Worm (Caenorhabditis elegans) whole organism, mixed stage, embryonic: ENCODE results near the gene T14F9.2.

Experiments
- M03D4.4 ChIP-seq: sonication (generic microtip); optimal IDR thresholded peaks from 2 replicates; lab custom pipeline; 2017; ENCODE audit warnings: mild to moderate bottlenecking, missing genetic modification characterization, missing compliant biosample characterization
- bed-3 ChIP-seq: fragments of 200-800 bp; sonication (Bioruptor generic); optimal IDR thresholded peaks from 3 replicates; lab custom pipeline; 2018; ENCODE audit warnings: mild to moderate bottlenecking, missing genetic modification characterization, moderate library complexity, missing compliant biosample characterization
- ceh-39 ChIP-seq: fragments of 150-350 bp; optimal IDR thresholded peaks from 2 replicates; lab custom pipeline; 2014; ENCODE audit warnings: missing biosample characterization, missing genetic modification characterization
- ceh-43 ChIP-seq: fragments of 200-800 bp; sonication (Bioruptor generic); optimal IDR thresholded peaks from 2 replicates; lab custom pipeline; 2018; ENCODE audit warnings: mild to moderate bottlenecking, missing genetic modification characterization, moderate library complexity, missing compliant biosample characterization
- ceh-83 ChIP-seq: fragments of 200-800 bp; sonication (Bioruptor generic); optimal IDR thresholded peaks from 2 replicates; lab custom pipeline; 2018; ENCODE audit warnings: mild to moderate bottlenecking, missing genetic modification characterization, missing compliant biosample characterization
- ces-1 ChIP-seq: fragments of 150-350 bp; optimal IDR thresholded peaks from 2 replicates; lab custom pipeline; 2014; ENCODE audit warnings: missing biosample characterization, missing genetic modification reagents, missing genetic modification characterization
- cnd-1 ChIP-seq: fragments of 200-800 bp; sonication (Bioruptor generic); optimal IDR thresholded peaks from 2 replicates; lab custom pipeline; 2018; ENCODE audit warnings: mild to moderate bottlenecking, missing genetic modification characterization, missing compliant biosample characterization
- drap-1 ChIP-seq: fragments of 200-800 bp; sonication (Bioruptor generic); optimal IDR thresholded peaks from 3 replicates; lab custom pipeline; 2018; ENCODE audit warnings: mild to moderate bottlenecking, missing genetic modification characterization, missing compliant biosample characterization
- elt-3 ChIP-seq: fragments of 150-350 bp; optimal IDR thresholded peaks from 2 replicates; lab custom pipeline; 2014; ENCODE audit warnings: missing biosample characterization, missing genetic modification characterization
- flh-1 ChIP-seq: fragments of 200-800 bp; sonication (Bioruptor generic); optimal IDR thresholded peaks from 2 replicates; lab custom pipeline; 2018; ENCODE audit warnings: mild to moderate bottlenecking, missing genetic modification characterization, moderate library complexity, missing compliant biosample characterization
- ham-2 ChIP-seq: fragments of 200-800 bp; sonication (Bioruptor generic); optimal IDR thresholded peaks from 2 replicates; lab custom pipeline; 2018; ENCODE audit warnings: mild to moderate bottlenecking, missing genetic modification characterization, missing compliant biosample characterization
- hlh-1 ChIP-seq: fragments of 150-350 bp; optimal IDR thresholded peaks from 2 replicates; lab custom pipeline; 2014; ENCODE audit warnings: missing biosample characterization, missing genetic modification reagents, missing genetic modification characterization
- lin-13 ChIP-seq: fragments of 150-350 bp; optimal IDR thresholded peaks from 2 replicates; lab custom pipeline; 2014; ENCODE audit warnings: missing biosample characterization, missing genetic modification characterization
- lin-32 ChIP-seq: fragments of 200-800 bp; sonication (Bioruptor generic); optimal IDR thresholded peaks from 2 replicates; lab custom pipeline; 2018; ENCODE audit warnings: mild to moderate bottlenecking, missing genetic modification characterization, missing compliant biosample characterization
- mab-5 ChIP-seq: fragments of 150-350 bp; optimal IDR thresholded peaks from 2 replicates; lab custom pipeline; 2014; ENCODE audit warnings: missing biosample characterization, missing genetic modification characterization
- mls-2 ChIP-seq: sonication (generic microtip); optimal IDR thresholded peaks from 2 replicates; lab custom pipeline; 2016; ENCODE audit warnings: mild to moderate bottlenecking, missing genetic modification characterization, moderate library complexity, missing compliant biosample characterization
- nhr-2 ChIP-seq: fragments of 150-350 bp; optimal IDR thresholded peaks from 2 replicates; lab custom pipeline; 2014; ENCODE audit warnings: missing biosample characterization, missing genetic modification characterization
- nhr-237 ChIP-seq: fragments of 150-350 bp; optimal IDR thresholded peaks from 2 replicates; lab custom pipeline; 2014; ENCODE audit warnings: missing biosample characterization, missing genetic modification characterization
- nhr-76 ChIP-seq: sonication (generic microtip); optimal IDR thresholded peaks from 2 replicates; lab custom pipeline; 2017; ENCODE audit warnings: missing biosample characterization, missing genetic modification characterization
- pha-4 ChIP-seq: fragments of 150-350 bp; optimal IDR thresholded peaks from 2 replicates; lab custom pipeline; 2018; ENCODE audit warnings: missing biosample characterization, missing genetic modification reagents, missing genetic modification characterization
- sem-2 ChIP-seq: fragments of 200-800 bp; sonication (Bioruptor generic); optimal IDR thresholded peaks from 2 replicates; lab custom pipeline; 2018; ENCODE audit warnings: mild to moderate bottlenecking, missing genetic modification characterization, missing compliant biosample characterization
- snpc-4 ChIP-seq: fragments of 150-350 bp; optimal IDR thresholded peaks from 2 replicates; lab custom pipeline; 2014; ENCODE audit warnings: missing biosample characterization, missing genetic modification characterization
- tbx-8 ChIP-seq: fragments of 200-800 bp; sonication (Bioruptor generic); optimal IDR thresholded peaks from 2 replicates; lab custom pipeline; 2018; ENCODE audit warnings: mild to moderate bottlenecking, missing genetic modification characterization, moderate library complexity, missing compliant biosample characterization
- unc-39 ChIP-seq: fragments of 150-350 bp; optimal IDR thresholded peaks from 2 replicates; lab custom pipeline; 2014; ENCODE audit warnings: missing biosample characterization, missing genetic modification characterization
- unc-62 ChIP-seq: fragments of 150-350 bp; optimal IDR thresholded peaks from 2 replicates; lab custom pipeline; 2014; ENCODE audit warnings: missing biosample characterization, missing genetic modification reagents, missing genetic modification characterization
- zip-8 ChIP-seq: fragments of 150-350 bp; optimal IDR thresholded peaks from 2 replicates; lab custom pipeline; 2014; ENCODE audit warnings: missing biosample characterization, missing genetic modification characterization
- ztf-11 ChIP-seq: fragments of 150-350 bp; optimal IDR thresholded peaks from 2 replicates; lab custom pipeline; 2014; ENCODE audit warnings: missing biosample characterization, missing genetic modification characterization

Gene T14F9.2

ce11 chrX:2246908-2247307, 12.8 kb downstream of the T14F9.2 start, which contains the start of gene AH9.1:
Gene AH9.1 (minus strand): TSS chrX:2247008.
- TF ChIP-seq drap-1 (GFP tag; lab: Kevin White, UChicago) (no peak), hlh-1 (tag; lab: Kevin White, UChicago) (no peak), nhr-2 (tag; lab: Kevin White, UChicago) (no peak), unc-39 (tag; lab: Kevin White, UChicago) (no peak)
- TF ChIP-seq, all 35 proteins: peak for 0

ce11 chrX:2258001-2258400, 23.9 kb downstream of the T14F9.2 start, which contains the start of gene crn-4:
Gene crn-4 (minus strand): TSS chrX:2258101.
- no peak for TF ChIP-seq nhr-76 (tag; lab: Kevin White, UChicago)
- TF ChIP-seq unc-62 (GFP tag; lab: Kevin White, UChicago) = no peak
- TF ChIP-seq bed-3 (GFP tag; lab: Kevin White, UChicago) = no peak

- TF ChIP-seq lin-13 (tag; lab: Kevin White, UChicago) (no peak), nhr-76 (tag; lab: Kevin White, UChicago) (no peak), nhr-2 (tag; lab: Kevin White, UChicago) (peak; percentile 91), lin-32 (GFP tag; lab: Kevin White, UChicago) (no peak), unc-39 (tag; lab: Kevin White, UChicago) (no peak), ces-1 (no peak), M03D4.4 (no peak), ceh-43 (GFP tag; lab: Kevin White, UChicago) (no peak), tbx-8 (GFP tag; lab: Kevin White, UChicago) (no peak), unc-62 (GFP tag; lab: Kevin White, UChicago) (no peak), zip-8 (tag; lab: Kevin White, UChicago) (peak; percentile 44)
Observed at ce11 chrX:2258404-2258803, 24.3 kb downstream of the T14F9.2 start.

- TF ChIP-seq ham-2 (GFP tag; lab: Kevin White, UChicago) (no peak), M03D4.4 (no peak), mab-5 (tag; lab: Kevin White, UChicago) (no peak), nhr-76 (tag; lab: Kevin White, UChicago) (no peak), ceh-83 (GFP tag; lab: Kevin White, UChicago) (no peak), zip-8 (tag; lab: Kevin White, UChicago) (no peak), ztf-11 (no peak), sem-2 (GFP tag; lab: Kevin White, UChicago) (no peak)
Observed at ce11 chrX:2261003-2261402, 26.9 kb downstream of the T14F9.2 start, which contains the start of gene AH9.3. Gene AH9.3 (minus strand): TSS chrX:2261103.

ce11 chrX:2262420-2262819, 28.3 kb downstream of the T14F9.2 start:
- TF ChIP-seq zip-8 (tag; lab: Kevin White, UChicago) (no peak), nhr-237 (tag; lab: Kevin White, UChicago) (no peak), sem-2 (GFP tag; lab: Kevin White, UChicago) (no peak), pha-4 (tag; lab: Kevin White, UChicago) (no peak), ztf-11 (no peak), ceh-39 (tag; lab: Kevin White, UChicago) (no peak), nhr-2 (tag; lab: Kevin White, UChicago) (no peak), lin-32 (GFP tag; lab: Kevin White, UChicago) (no peak), M03D4.4 (no peak), ham-2 (GFP tag; lab: Kevin White, UChicago) (no peak)

ce11 chrX:2265069-2265468, 30.9 kb downstream of the T14F9.2 start:
- TF ChIP-seq snpc-4 = no peak
- no peak for TF ChIP-seq cnd-1 (tag; lab: Kevin White, UChicago)
- TF ChIP-seq flh-1 (GFP tag; lab: Kevin White, UChicago) = no peak
- no peak for TF ChIP-seq mab-5 (tag; lab: Kevin White, UChicago)
- no peak for TF ChIP-seq lin-13 (tag; lab: Kevin White, UChicago)
- TF ChIP-seq unc-39 (tag; lab: Kevin White, UChicago) = no peak
- TF ChIP-seq elt-3 (tag; lab: Kevin White, UChicago) = no peak
- TF ChIP-seq nhr-237 (tag; lab: Kevin White, UChicago) = no peak
- no peak for TF ChIP-seq drap-1 (GFP tag; lab: Kevin White, UChicago)
- no peak for TF ChIP-seq nhr-2 (tag; lab: Kevin White, UChicago)
- TF ChIP-seq mls-2 (tag; lab: Kevin White, UChicago) = no peak
